Fruit fly (Drosophila melanogaster) S2 (cell line): ENCODE results near the gene CASK.
A peak's percentile ranks its signal among the peaks of the same experiment; 100 is the strongest.

Experiments used
- CG8478 ChIP-seq: fragments of >200 bp; optimal IDR thresholded peaks from 2 replicates; lab custom pipeline; 2018
- CTCF ChIP-seq, 2 experiments: fragments of >200 bp; optimal IDR thresholded peaks; 2 replicates each; lab custom pipeline; 2018

Gene CASK

DNA sequence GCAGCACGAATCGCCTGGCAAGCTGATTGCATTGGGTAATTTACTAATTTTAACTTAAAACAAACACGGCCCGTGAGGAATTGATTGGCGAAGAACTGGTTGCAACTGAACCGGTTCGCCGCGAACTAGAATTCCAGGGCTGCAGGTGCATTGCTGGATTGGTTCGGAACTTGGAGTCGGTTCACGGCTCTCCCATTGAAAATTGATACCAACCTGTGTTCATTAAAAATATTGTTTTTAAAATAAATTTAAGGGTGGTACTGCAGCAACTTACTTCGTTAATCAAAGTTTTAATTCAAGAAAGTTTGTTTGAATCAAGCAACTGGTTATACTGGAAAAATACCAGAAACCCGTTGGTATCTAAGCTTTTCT is at the start of gene CASK:
TSS of gene CASK (minus strand) at position 113 of the 372 bp plus-strand sequence.
- TF ChIP-seq CTCF (optimal IDR thresholded peaks at IDR 0.05; lab: Kevin White, UChicago) (peak in 1 of 2 experiments; percentile 10), CG8478 (lab: Kevin White, UChicago) (no peak)

DNA sequence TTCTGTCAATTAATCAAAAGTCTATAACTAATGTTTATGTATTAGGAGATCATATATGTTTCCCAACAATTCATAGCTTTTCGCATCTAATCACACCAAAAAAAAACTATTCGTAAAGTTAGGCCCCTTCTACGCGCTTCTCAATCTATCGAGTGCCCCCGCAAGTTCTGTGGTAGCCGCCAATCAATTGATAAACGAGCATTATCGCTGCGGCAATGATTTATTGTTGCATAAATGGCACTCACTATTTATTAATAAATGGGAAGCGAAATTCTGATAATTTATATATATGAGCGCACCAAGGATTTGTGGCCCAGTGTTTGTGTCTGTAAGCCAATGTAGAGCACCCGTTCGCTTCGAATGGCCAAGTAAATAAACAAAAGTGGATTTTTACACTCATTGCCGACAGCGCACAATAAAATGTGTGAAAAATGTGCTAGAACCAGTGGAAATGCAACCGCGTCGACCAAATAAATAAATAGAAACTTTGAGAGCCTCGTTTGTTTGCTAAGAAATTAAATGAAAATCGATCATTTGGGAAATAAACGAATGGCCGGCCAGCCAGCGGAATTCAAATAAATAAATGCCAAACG is 49.0 kb upstream of the CASK start:
- no peak for TF ChIP-seq CG8478 (lab: Kevin White, UChicago)
- no peak for TF ChIP-seq CTCF (optimal IDR thresholded peaks at IDR 0.05; lab: Kevin White, UChicago)

DNA sequence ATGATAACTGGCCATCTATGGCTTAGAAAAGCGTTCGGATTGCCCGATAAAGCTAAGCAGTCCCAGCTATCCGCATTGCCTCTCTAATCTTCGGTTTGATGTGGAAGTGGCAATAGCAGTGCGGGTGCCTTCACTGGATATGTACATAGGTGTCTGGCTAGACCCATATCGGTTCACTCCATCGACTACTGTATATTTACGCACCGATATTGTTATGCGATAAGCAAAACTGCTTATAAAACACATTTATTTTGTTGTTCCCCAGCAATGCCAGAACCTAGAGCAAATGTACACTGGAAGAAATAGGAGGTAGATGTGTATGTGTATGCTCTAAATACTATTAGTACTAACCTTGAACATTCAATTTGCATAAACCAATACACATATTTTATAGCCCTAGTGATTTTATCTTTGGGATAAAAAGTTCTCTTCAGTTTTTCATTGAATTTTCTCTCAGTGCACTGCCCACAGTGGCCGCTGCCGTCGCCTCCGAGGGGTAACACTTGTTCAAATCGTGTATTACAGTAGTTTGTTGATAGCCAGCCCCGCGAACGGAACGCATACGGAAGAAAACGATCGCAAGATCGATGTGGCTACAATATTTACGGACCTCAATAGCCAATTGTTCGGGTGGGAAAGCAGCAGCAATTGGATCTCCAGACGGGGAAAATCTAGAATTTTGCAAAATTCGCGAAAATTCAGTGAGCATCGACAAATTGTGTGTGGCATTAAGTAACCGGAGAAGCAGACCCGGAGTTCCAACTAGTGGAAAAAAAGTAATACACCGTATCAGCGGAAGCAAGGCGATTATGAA is 47.9 kb upstream of the CASK start, which contains the start of gene CG31431:
TSS of gene CG31431 (plus strand) at position 524 of the 814 bp plus-strand sequence.
- TF ChIP-seq CG8478 (lab: Kevin White, UChicago) (no peak), CTCF (optimal IDR thresholded peaks at IDR 0.05; lab: Kevin White, UChicago) (no peak)

DNA sequence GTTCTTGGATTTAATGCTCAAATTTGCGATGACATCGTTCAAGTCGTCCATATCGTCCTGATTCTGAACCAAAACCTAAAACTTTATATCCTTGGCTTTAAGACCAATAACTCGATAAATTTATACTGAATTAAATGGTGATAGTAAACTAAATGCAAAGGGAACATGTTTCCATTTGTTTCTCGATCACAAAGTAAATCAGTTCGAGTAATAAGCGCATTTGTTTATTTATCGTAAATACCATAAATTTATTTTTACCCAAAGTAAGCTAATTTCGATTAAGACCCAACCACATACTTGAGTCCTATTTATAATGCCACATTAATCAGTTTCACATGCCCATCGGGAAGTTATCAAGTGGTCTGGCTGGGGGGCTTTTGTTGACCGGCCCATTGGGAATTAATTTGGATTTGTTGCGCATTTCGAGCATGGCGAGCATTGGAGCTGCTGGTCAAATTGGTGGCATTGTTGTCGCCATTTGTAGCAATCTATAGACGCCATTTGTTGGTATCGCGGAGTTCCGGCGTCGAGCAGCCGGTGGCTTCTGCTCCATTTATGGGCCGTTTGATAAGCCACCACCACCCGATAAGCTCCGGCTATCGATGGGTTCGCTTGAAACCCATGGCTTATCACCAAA is 47.1 kb upstream of the CASK start, which contains the start of gene CG31174:
TSS of gene CG31174 (minus strand) at position 51 of the 637 bp plus-strand sequence.
- TF ChIP-seq CTCF (optimal IDR thresholded peaks at IDR 0.05; lab: Kevin White, UChicago) (no peak), CG8478 (lab: Kevin White, UChicago) (no peak)

DNA sequence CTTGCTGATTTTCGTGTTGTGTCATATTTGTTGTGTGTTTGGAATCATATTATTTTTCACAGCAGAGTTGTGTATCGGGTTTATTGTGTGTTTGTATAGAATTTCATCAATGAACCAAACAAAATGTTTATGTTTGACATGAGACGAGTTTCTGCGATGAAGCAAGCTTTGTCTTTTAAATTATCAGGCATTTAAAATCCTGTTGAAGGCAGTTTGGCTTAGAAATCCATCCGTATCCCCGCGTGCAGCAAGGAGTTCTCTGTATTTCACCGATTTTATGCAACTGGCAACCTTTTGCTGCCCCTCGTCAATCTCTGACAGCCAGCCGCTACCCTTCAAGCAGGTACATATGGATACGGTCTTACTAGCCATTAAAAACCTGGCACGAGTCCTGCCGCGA is 45.3 kb upstream of the CASK start, which contains the start of the genes CG6569 and Cby:
TSS of gene CG6569 (minus strand) at position 101 of the 400 bp plus-strand sequence.
TSS of gene Cby (plus strand) at position 185 of the 400 bp plus-strand sequence.
- TF ChIP-seq CG8478 (lab: Kevin White, UChicago), result no peak
- no peak for TF ChIP-seq CTCF (optimal IDR thresholded peaks at IDR 0.05; lab: Kevin White, UChicago)

DNA sequence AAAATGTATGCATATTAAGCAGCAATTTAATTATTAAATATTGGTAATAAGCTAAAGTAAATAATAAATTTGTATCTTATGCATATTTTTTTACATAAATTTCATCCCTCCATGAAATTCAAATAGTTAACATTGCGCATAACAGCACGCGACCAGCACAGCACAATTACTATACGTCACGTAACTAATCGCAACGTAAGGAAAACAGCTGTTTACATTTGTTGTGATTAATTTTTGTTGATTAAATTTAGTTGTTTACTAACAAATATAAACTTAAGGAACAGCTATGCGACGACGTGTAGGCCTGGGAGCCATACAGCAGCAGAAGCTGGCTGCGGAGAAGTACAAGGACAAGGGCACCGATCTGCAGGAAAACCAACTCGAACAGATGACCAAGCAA is 42.5 kb upstream of the CASK start, which contains the start of gene lsn:
TSS of gene lsn (plus strand) at position 177 of the 400 bp plus-strand sequence.
- TF ChIP-seq CG8478 (lab: Kevin White, UChicago), result no peak
- no peak for TF ChIP-seq CTCF (optimal IDR thresholded peaks at IDR 0.05; lab: Kevin White, UChicago)

DNA sequence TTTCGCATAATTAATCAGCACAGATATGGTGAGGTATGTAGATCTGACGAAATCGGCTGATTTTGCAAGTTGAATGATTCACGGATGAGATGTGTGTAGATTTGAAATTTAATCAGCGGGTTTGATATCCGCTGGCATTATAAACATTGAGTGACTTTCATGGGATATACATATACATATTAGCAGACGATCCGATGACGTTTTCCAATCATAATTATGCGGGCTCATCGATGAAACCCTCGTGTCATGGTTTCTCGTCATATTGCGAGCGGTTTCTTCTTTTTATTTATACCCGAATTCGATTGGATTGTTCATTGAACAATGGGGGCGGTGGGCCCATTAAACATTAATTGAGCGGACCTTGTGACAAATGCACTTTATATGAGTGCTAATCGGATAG is 42.0 kb upstream of the CASK start:
- no peak for TF ChIP-seq CG8478 (lab: Kevin White, UChicago)
- no peak for TF ChIP-seq CTCF (optimal IDR thresholded peaks at IDR 0.05; lab: Kevin White, UChicago)

DNA sequence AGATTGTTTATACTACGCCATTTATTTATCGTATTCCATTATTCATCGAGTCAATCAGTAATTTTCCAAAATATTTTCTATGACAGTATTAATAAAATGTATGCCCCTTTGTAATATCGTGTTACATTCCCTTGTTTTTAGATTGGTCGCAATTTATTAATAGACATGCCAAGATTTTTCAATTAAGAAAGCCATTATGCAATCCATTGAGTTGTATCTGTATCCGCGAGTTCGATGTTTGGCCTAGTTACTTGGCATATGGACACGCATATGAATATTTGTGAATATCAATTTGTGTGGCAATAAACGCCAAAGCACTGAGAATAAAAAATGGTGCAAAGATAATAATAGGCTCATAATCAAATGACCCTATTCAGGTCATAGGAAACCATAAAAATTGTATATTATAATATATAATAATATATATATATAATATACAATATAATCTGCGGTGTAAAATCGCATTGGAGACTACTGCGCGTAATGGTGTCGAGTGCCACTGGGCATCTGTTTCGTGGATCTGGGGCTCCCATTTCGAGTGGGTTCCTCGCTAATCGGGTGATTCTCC is 41.4 kb upstream of the CASK start:
- no peak for TF ChIP-seq CG8478 (lab: Kevin White, UChicago)
- no peak for TF ChIP-seq CTCF (optimal IDR thresholded peaks at IDR 0.05; lab: Kevin White, UChicago)

DNA sequence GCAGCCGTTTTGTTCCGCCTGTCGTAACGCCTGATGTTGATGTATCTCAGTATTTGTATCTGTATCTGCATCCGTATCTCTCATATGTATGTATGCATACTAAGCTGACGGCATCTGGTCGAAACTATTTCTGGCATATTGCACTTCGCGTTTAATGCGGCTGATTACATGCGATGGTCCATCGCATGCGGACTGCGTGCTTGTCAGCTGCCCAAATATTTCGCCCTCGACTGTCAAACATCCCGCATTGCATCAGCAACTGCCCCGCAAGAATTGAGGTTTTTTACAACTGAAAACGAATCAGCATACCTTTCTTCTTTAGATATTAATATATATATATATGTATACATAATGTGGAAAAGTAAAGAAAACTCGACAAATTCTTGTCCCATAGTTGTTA is 40.4 kb upstream of the CASK start:
- TF ChIP-seq CTCF (optimal IDR thresholded peaks at IDR 0.05; lab: Kevin White, UChicago) (no peak), CG8478 (lab: Kevin White, UChicago) (no peak)

DNA sequence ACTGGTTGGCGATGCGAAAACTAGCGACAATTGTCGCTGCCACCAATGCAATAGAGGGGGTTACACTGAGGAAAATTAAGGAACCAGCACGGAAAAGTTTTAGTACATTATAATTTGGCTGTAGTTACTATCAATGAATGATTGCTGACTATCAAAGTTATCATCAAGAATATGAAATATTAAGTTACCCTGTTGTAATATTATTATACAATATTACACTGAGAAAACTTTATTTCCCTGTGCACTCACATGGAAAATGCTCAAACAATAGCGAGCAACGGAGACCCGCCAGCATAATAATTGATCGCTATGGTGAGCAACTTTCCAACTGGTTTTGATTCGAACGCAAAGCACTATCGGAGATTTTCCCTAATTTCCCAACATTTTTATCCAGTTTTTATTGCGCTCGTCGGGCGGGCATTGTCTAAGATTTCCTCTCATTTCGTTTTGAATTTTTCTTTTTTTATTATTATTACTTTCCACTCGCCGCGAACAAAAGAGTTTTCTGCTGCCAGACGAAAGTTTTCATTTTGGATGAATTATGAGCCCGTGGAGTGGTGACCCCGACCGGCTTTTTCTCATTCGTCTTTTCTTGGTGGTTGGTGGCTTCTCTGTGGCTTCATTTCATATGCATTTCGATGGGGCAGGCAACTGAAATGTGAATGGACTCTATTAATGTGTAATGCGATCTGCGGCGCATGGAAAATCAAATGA is 39.8 kb upstream of the CASK start:
- TF ChIP-seq CG8478 (lab: Kevin White, UChicago) (no peak), CTCF (optimal IDR thresholded peaks at IDR 0.05; lab: Kevin White, UChicago) (no peak)

DNA sequence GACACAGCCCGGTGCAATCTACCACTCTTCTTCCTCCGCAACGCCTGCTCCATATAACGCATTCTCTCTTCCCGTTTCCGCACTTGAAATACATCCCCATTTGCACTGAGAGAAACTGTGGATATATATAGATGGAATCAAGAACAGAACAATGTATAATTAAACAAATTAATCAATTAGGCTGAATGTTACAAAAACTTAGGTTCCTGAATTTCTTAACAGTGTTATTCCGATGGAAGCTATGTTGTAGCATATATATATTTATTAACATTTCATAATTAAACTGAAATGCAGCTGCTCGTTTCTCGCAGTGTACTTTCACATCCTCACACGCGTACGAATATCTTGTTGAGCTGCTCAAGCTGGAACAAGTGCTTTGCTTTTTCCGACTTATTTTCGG is 37.0 kb upstream of the CASK start:
- TF ChIP-seq CTCF (optimal IDR thresholded peaks at IDR 0.05; lab: Kevin White, UChicago) (no peak), CG8478 (lab: Kevin White, UChicago) (no peak)

DNA sequence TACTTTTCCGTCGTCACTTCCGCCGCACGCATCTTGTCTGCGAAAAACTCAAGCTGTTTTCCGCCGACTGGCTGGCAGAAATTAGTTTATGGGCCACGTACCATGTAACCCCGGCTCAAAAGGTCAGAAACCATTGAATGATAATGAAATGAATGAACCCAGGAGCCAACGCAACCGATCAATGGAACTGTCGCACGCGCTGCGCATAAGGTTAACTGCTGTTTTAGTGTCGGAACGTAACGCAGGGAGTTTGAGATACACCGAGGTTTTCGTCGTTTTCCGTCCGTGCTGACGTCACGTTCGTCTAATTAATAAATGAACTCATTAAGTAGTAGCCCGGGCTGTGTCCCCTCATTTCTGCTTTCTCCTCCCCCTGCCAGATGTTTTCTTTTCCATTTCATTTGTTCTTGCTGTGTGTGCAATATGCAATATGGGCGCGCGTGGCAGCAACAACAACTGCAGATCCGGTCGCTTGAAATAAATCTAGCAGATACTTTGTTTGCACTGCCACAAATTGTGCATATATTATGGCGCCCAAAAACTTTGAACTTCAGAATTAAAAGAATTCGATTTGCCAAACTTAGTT is 35.9 kb upstream of the CASK start:
- TF ChIP-seq CTCF (optimal IDR thresholded peaks at IDR 0.05; lab: Kevin White, UChicago) (no peak), CG8478 (lab: Kevin White, UChicago) (no peak)

DNA sequence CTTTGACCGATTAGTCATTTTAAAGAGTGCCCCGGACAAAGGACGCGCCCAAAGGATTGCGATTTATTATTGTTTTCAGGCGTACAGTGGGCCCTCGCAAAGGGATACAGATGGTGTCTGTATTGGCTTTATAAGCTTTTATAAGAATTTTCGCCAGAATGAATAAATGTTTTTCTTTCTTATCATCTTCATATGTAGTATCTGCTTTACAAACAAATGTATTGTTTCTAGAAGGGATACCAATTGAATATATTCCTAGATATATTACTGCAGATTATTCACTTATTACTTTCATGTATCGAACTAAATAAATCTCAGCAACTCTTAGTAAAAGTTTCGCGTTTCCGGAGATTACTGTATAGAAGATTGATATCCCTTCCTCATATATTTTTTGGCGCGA is 35.0 kb upstream of the CASK start:
- no peak for TF ChIP-seq CTCF (optimal IDR thresholded peaks at IDR 0.05; lab: Kevin White, UChicago)
- no peak for TF ChIP-seq CG8478 (lab: Kevin White, UChicago)

DNA sequence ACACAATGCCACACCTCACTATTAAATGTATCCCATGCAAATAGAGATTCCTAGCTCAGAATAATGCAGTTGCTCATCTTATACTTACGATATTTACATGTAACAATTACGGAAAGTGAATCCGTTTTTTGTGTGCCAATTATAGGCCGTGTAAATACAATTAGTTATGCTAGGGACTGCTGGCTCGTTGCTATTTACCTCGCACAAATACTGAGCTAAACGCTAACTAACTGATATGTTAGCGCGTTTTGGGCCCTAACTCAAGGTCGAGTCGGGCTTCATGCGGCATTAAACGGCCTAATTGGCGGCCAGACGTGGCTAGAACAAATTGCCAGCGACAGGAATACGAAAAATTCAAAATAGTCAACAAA is 34.4 kb upstream of the CASK start:
- TF ChIP-seq CG8478 (lab: Kevin White, UChicago) (no peak), CTCF (optimal IDR thresholded peaks at IDR 0.05; lab: Kevin White, UChicago) (no peak)
